Fruit fly (Drosophila melanogaster) whole organism, pupa: ENCODE results near the gene Alp11.

ENCODE experiments used
- CG10348 ChIP-seq: fragments of 200-800 bp; sonication (Bioruptor generic); IDR thresholded peaks from 2 replicates; pipeline ENCODE4 v1.3.6; 2022; ENCODE audit warnings: missing biosample characterization, missing genetic modification characterization
- CG12605 ChIP-seq: fragments of 200-800 bp; sonication (Bioruptor generic); IDR thresholded peaks from 2 replicates; pipeline ENCODE4 v1.3.6; 2022; ENCODE audit warnings: missing biosample characterization, missing genetic modification characterization
- CG13204 ChIP-seq: fragments of 200-800 bp; sonication (Bioruptor generic); optimal IDR thresholded peaks from 2 replicates; lab custom pipeline; 2018; ENCODE audit warnings: missing biosample characterization, mild to moderate bottlenecking, missing genetic modification characterization, moderate library complexity
- CG14655 ChIP-seq: fragments of 200-800 bp; sonication (Bioruptor generic); optimal IDR thresholded peaks from 3 replicates; lab custom pipeline; 2017; ENCODE audit warnings: mild to moderate bottlenecking, missing biosample characterization, missing genetic modification reagents, missing genetic modification characterization
- CG15710 ChIP-seq: fragments of 200-800 bp; sonication (Bioruptor generic); optimal IDR thresholded peaks from 2 replicates; lab custom pipeline; 2018; ENCODE audit warnings: missing biosample characterization, mild to moderate bottlenecking, missing genetic modification characterization, moderate library complexity
- CG17806 ChIP-seq: fragments of 200-800 bp; sonication (Bioruptor generic); optimal IDR thresholded peaks from 2 replicates; lab custom pipeline; 2018; ENCODE audit warnings: missing biosample characterization, mild to moderate bottlenecking, missing genetic modification characterization, moderate library complexity
- CG32121 ChIP-seq: fragments of 200-800 bp; sonication (Bioruptor generic); IDR thresholded peaks from 2 replicates; pipeline ENCODE4 v1.3.6; 2022; ENCODE audit warnings: missing biosample characterization, missing genetic modification characterization
- CG34367 ChIP-seq: fragments of 200-800 bp; sonication (Bioruptor generic); optimal IDR thresholded peaks from 2 replicates; lab custom pipeline; 2018; ENCODE audit warnings: missing biosample characterization, mild to moderate bottlenecking, missing genetic modification characterization
- CG4496 ChIP-seq: fragments of 200-800 bp; sonication (Bioruptor generic); IDR thresholded peaks from 3 replicates; pipeline ENCODE4 v1.3.6; 2022; ENCODE audit warnings: missing biosample characterization, missing genetic modification characterization
- CG8159 ChIP-seq: fragments of 200-800 bp; sonication (Bioruptor generic); optimal IDR thresholded peaks from 3 replicates; lab custom pipeline; 2018; ENCODE audit warnings: missing biosample characterization, mild to moderate bottlenecking, missing genetic modification characterization, moderate library complexity
- CG8301 ChIP-seq: fragments of 200-800 bp; sonication (Bioruptor generic); optimal IDR thresholded peaks from 2 replicates; lab custom pipeline; 2018; ENCODE audit warnings: missing biosample characterization, mild to moderate bottlenecking, missing genetic modification characterization
- CG9948 ChIP-seq: fragments of 200-800 bp; sonication (Bioruptor generic); optimal IDR thresholded peaks from 2 replicates; lab custom pipeline; 2018; ENCODE audit warnings: missing biosample characterization, mild to moderate bottlenecking, missing genetic modification characterization, moderate library complexity
- D1 ChIP-seq: fragments of 200-800 bp; sonication (Bioruptor generic); optimal IDR thresholded peaks from 2 replicates; lab custom pipeline; 2018; ENCODE audit warnings: missing biosample characterization, mild to moderate bottlenecking, missing genetic modification characterization, moderate library complexity
- EcR ChIP-seq: fragments of 200-800 bp; sonication (Bioruptor generic); optimal IDR thresholded peaks from 3 replicates; lab custom pipeline; 2019; ENCODE audit warnings: missing biosample characterization, missing genetic modification characterization, mild to moderate bottlenecking, moderate library complexity, missing genetic modification reagents
- Ets98B ChIP-seq: fragments of 200-800 bp; sonication (Bioruptor generic); IDR thresholded peaks from 2 replicates; pipeline ENCODE4 v1.3.6; 2022; ENCODE audit warnings: missing biosample characterization, missing genetic modification characterization
- Pif1A ChIP-seq: fragments of 200-800 bp; sonication (Bioruptor generic); optimal IDR thresholded peaks from 3 replicates; lab custom pipeline; 2016; ENCODE audit warnings: missing biosample characterization, missing genetic modification characterization
- Pif1B ChIP-seq: fragments of 200-800 bp; sonication (Bioruptor generic); optimal IDR thresholded peaks from 3 replicates; lab custom pipeline; 2016; ENCODE audit warnings: missing biosample characterization, missing genetic modification characterization
- Snoo ChIP-seq: fragments of 200-800 bp; sonication (Bioruptor generic); optimal IDR thresholded peaks from 3 replicates; lab custom pipeline; 2017; ENCODE audit warnings: missing biosample characterization, mild to moderate bottlenecking, missing genetic modification characterization, inconsistent platforms
- fd96Ca ChIP-seq: fragments of 200-800 bp; sonication (Bioruptor generic); IDR thresholded peaks from 3 replicates; pipeline ENCODE4 v1.3.6; 2022; ENCODE audit warnings: missing biosample characterization, missing genetic modification characterization
- gl ChIP-seq: fragments of 200-800 bp; sonication (Bioruptor generic); optimal IDR thresholded peaks from 2 replicates; lab custom pipeline; 2018; ENCODE audit warnings: missing biosample characterization, mild to moderate bottlenecking, missing genetic modification characterization
- rn ChIP-seq: fragments of 200-800 bp; sonication (Bioruptor generic); IDR thresholded peaks from 2 replicates; pipeline ENCODE4 v1.3.6; 2022; ENCODE audit warnings: missing biosample characterization, missing genetic modification characterization

Gene Alp11

DNA sequence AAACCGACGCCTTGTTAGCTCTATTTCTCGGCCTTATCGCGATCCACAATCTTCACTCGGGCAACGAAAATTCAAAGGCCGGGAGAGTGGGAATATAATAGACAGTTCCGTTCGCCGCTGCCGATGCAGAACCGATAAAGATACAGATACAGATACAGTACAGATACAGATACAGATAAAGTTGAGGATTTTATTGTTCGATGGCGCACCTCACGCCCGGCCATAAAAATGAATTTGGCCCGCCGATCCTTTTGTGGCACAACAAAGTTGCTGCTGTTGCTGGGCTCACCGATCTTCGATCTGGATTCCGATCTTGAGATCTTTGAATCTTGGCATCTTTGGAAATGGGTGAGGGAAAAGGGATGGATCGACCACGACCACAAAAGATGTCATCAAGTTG, 22.6 kb downstream of the Alp11 start:
- no peak for TF ChIP-seq CG34367 (tag; lab: Kevin White, UChicago)
- no peak for TF ChIP-seq CG4496 (GFP tag; lab: Robert Waterston, UW)
- no peak for TF ChIP-seq CG14655 (GFP tag; lab: Kevin White, UChicago)
- no peak for TF ChIP-seq Snoo (tag; lab: Kevin White, UChicago)
- no peak for TF ChIP-seq fd96Ca (GFP tag; lab: Robert Waterston, UW)
- no peak for TF ChIP-seq CG15710 (tag; lab: Kevin White, UChicago)
- no peak for TF ChIP-seq CG9948
- no peak for TF ChIP-seq gl
- TF ChIP-seq rn, result no peak
- no peak for TF ChIP-seq CG17806 (tag; lab: Kevin White, UChicago)
- no peak for TF ChIP-seq CG13204 (GFP tag; lab: Kevin White, UChicago)
- TF ChIP-seq CG8301 (tag; lab: Kevin White, UChicago), result no peak
- TF ChIP-seq EcR, result no peak
- no peak for TF ChIP-seq Pif1B

DNA sequence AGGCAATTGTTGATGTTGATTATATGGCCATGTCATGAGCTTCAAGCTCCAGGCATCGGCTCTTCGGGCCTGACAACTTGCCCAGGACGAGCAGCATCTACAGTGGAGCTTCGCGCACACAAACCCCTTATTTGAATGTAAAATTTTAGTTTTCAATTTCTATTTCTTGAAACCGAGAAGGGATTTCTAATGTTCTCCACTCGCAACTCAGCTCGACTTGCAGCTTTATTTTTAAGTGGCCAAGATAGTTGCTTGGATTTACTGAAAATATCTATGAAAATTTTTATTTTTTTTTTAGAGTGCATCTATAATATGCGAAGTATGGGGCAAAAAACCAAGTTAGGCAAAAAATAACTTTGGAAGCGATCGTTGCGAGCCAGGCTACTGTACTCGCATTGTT, 23.4 kb downstream of the Alp11 start:
- peak; percentile 35; the same call in 1 of the 3 replicates for TF ChIP-seq CG4496 (GFP tag; lab: Robert Waterston, UW)
- peak; percentile 12 for TF ChIP-seq CG15710 (tag; lab: Kevin White, UChicago)
- TF ChIP-seq D1 (tag; lab: Kevin White, UChicago), result no peak
- TF ChIP-seq CG8301 (tag; lab: Kevin White, UChicago), result peak; percentile 35
- TF ChIP-seq CG12605 (GFP tag; lab: Robert Waterston, UW), result no peak
- TF ChIP-seq Snoo (tag; lab: Kevin White, UChicago), result no peak
- no peak for TF ChIP-seq CG34367 (tag; lab: Kevin White, UChicago)
- no peak for TF ChIP-seq CG32121 (GFP tag; lab: Robert Waterston, UW)
- no peak for TF ChIP-seq CG13204 (GFP tag; lab: Kevin White, UChicago)
- no peak for TF ChIP-seq EcR
- TF ChIP-seq rn, result no peak
- peak; percentile 61 for TF ChIP-seq CG14655 (GFP tag; lab: Kevin White, UChicago)
- TF ChIP-seq Pif1B, result no peak
- peak; percentile 31 for TF ChIP-seq CG17806 (tag; lab: Kevin White, UChicago)
- TF ChIP-seq CG10348 (GFP tag; lab: Robert Waterston, UW), result no peak
- TF ChIP-seq Ets98B, result no peak
- no peak for TF ChIP-seq gl
- TF ChIP-seq fd96Ca (GFP tag; lab: Robert Waterston, UW), result no peak
- peak; percentile 27 for TF ChIP-seq CG9948
- peak; percentile 26 for TF ChIP-seq Pif1A (GFP tag; lab: Kevin White, UChicago)
- TF ChIP-seq CG8159 (tag; lab: Kevin White, UChicago), result peak; percentile 14

DNA sequence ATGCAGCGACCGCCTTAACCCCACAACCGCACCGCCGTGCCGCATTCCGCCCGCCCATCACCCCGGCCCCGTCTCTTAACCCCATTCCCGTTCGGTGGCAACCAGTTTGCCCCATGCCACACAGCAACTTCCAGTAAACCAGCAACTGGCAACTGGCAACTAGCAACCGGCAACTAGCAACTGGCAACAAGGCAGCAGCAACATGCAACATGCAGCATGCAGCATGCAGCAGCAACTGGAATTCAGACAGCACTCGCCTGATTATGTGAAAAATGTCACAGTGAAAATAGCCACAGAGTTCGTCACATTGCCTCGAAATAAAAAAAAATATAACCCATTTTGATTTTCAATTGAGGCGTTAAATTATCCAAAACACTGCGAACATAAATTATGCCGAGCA, 24.3 kb downstream of the Alp11 start:
- TF ChIP-seq CG4496 (GFP tag; lab: Robert Waterston, UW) (peak; percentile 31; the same call in 1 of the 3 replicates), Ets98B (no peak), CG13204 (GFP tag; lab: Kevin White, UChicago) (peak; percentile 75), CG32121 (GFP tag; lab: Robert Waterston, UW) (no peak), gl (no peak), CG17806 (tag; lab: Kevin White, UChicago) (no peak), CG12605 (GFP tag; lab: Robert Waterston, UW) (peak; percentile 5; the same call in 1 of the 2 replicates)

DNA sequence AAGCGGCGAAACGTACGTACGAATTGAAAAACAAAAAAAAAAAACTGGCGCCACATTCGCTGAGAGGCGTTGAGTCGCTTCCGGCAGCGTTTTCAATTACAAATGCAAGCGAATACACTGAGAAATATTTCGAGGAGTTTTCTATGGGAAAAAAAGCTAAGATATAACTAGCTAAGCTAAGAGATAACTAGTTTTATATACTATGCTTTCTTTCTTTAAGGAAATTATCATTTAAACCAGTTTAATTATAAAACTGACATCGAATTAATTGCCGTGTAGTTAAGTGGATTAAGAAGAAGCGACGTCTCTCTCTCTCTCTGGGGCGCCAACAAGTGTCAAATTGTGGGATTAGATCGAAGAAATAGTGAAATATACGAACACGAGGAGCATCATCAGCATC, 27.9 kb downstream of the Alp11 start:
- no peak for TF ChIP-seq rn
- peak; percentile 49 for TF ChIP-seq Ets98B
- peak; percentile 28 for TF ChIP-seq Pif1A (GFP tag; lab: Kevin White, UChicago)
- peak; percentile 33 for TF ChIP-seq Snoo (tag; lab: Kevin White, UChicago)
- peak; percentile 27 for TF ChIP-seq CG15710 (tag; lab: Kevin White, UChicago)
- no peak for TF ChIP-seq CG10348 (GFP tag; lab: Robert Waterston, UW)
- TF ChIP-seq fd96Ca (GFP tag; lab: Robert Waterston, UW), result no peak
- peak; percentile 77; the same call in 2 of the 3 replicates for TF ChIP-seq CG4496 (GFP tag; lab: Robert Waterston, UW)
- peak; percentile 50 for TF ChIP-seq CG9948
- peak; percentile 51 for TF ChIP-seq CG8159 (tag; lab: Kevin White, UChicago)
- peak; percentile 63 for TF ChIP-seq CG32121 (GFP tag; lab: Robert Waterston, UW)
- no peak for TF ChIP-seq Pif1B
- no peak for TF ChIP-seq CG13204 (GFP tag; lab: Kevin White, UChicago)
- TF ChIP-seq D1 (tag; lab: Kevin White, UChicago), result no peak
- TF ChIP-seq CG12605 (GFP tag; lab: Robert Waterston, UW), result peak; percentile 75
- peak; percentile 71 for TF ChIP-seq CG8301 (tag; lab: Kevin White, UChicago)
- TF ChIP-seq EcR, result no peak
- peak; percentile 73 for TF ChIP-seq CG14655 (GFP tag; lab: Kevin White, UChicago)
- peak; percentile 19 for TF ChIP-seq CG34367 (tag; lab: Kevin White, UChicago)
- no peak for TF ChIP-seq gl
- peak; percentile 51 for TF ChIP-seq CG17806 (tag; lab: Kevin White, UChicago)
- TF ChIP-seq, all 21 proteins: peak for 13

DNA sequence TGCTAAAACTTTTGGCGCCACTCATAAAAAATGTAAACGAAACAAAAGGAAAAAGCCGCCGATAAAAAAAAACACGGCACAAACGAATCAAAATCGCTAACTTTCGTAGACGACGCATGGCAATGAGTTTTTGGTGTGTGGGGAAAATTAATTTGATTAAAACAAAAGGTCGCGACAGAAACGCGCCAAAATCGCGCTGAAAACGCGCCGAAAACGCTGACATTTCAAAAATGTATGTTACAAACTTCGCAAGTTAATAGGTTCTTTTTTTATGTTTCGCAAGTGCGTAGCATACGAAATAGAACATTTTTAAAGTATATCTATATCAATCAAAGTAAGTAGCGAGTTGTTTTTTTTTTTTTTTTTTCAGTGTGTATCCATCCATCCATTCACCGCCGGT, 28.5 kb downstream of the Alp11 start:
- TF ChIP-seq fd96Ca (GFP tag; lab: Robert Waterston, UW) (no peak), CG8159 (tag; lab: Kevin White, UChicago) (no peak), CG8301 (tag; lab: Kevin White, UChicago) (no peak), CG34367 (tag; lab: Kevin White, UChicago) (no peak), CG13204 (GFP tag; lab: Kevin White, UChicago) (no peak), gl (no peak), CG4496 (GFP tag; lab: Robert Waterston, UW) (no peak), CG10348 (GFP tag; lab: Robert Waterston, UW) (no peak), Ets98B (no peak), CG9948 (no peak), CG12605 (GFP tag; lab: Robert Waterston, UW) (no peak), Pif1B (no peak), CG15710 (tag; lab: Kevin White, UChicago) (no peak), CG32121 (GFP tag; lab: Robert Waterston, UW) (no peak), Snoo (tag; lab: Kevin White, UChicago) (no peak), D1 (tag; lab: Kevin White, UChicago) (no peak)
